Worm (Caenorhabditis elegans) whole organism, midembryonic: Measurements from ENCODE around the gene F59B1.4.
A peak's percentile ranks its signal among the peaks of the same experiment; 100 is the strongest.

Experiments
- cog-1 ChIP-seq: sonication (generic microtip); optimal IDR thresholded peaks from 2 replicates; lab custom pipeline; 2016; ENCODE audit warnings: missing genetic modification characterization, missing compliant biosample characterization
- flt-1 ChIP-seq: fragments of 200-800 bp; sonication (Bioruptor generic); IDR thresholded peaks from 2 replicates; pipeline ENCODE4 v1.3.6; 2022; ENCODE audit warnings: missing genetic modification characterization, missing compliant biosample characterization
- med-1 ChIP-seq: sonication (generic microtip); optimal IDR thresholded peaks from 2 replicates; lab custom pipeline; 2017; ENCODE audit warnings: missing genetic modification characterization, mild to moderate bottlenecking, missing compliant biosample characterization, antibody characterized with exemption, missing genetic modification reagents; ENCODE audit not compliant: insufficient read depth
- ztf-29 ChIP-seq: fragments of 200-800 bp; sonication (Bioruptor generic); IDR thresholded peaks from 2 replicates; pipeline ENCODE4 v1.3.6; 2022; ENCODE audit warnings: missing genetic modification reagents, missing genetic modification characterization, missing compliant biosample characterization

ce11 chrV:3587633-3588032, 39.2 kb downstream of the F59B1.4 start:
- TF ChIP-seq ztf-29 = peak; percentile 49; the same call in 1 of the 2 replicates
- no peak for TF ChIP-seq cog-1 (tag; lab: Kevin White, UChicago)
- peak; percentile 74 for TF ChIP-seq flt-1 (GFP tag; lab: Robert Waterston, UW)
- TF ChIP-seq med-1 = peak; percentile 66
